Worm (Caenorhabditis elegans): ENCODE results near the gene fbxa-83.

ce11 chrIV:14284920-14285319, 41.3 kb downstream of the fbxa-83 start:
- TF ChIP-seq him-1 (tag; optimal IDR thresholded peaks at IDR 0.05): no peak
- no peak for TF ChIP-seq W03F9.2 (tag; optimal IDR thresholded peaks at IDR 0.05)
